Fruit fly (Drosophila melanogaster): ENCODE data around the gene ovo.

DNA sequence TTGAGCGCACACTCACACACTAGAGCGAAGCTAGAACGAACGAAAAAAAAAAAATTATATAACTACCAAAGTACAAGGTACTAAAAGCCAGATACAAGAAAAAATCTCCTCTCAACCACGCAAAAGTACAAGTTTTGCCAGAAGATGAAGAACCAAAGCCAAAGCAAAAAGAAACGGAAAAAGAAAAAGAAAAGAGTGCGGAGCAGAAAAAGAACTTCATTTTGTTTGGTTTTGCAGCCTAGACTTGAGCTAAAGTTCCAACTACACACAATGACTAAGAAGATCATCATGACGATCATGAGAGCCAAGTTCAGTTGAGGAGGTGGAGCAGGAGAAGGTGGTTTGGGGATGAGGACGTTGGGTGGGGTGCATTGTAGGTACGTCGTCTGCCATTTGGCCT, 3.0 kb downstream of the ovo start:
- no peak for TF ChIP-seq kay (GFP tag; ENCODE audit: borderline replicate concordance)
- TF ChIP-seq CG1620 (GFP tag; optimal IDR thresholded peaks at IDR 0.05), result no peak
- no peak for TF ChIP-seq CG5204 (GFP tag; optimal IDR thresholded peaks at IDR 0.05)
- TF ChIP-seq pad (GFP tag; optimal IDR thresholded peaks at IDR 0.05), result no peak
- TF ChIP-seq Clk (GFP tag; optimal IDR thresholded peaks at IDR 0.05), result no peak
- no peak for TF ChIP-seq CG11617 (GFP tag; optimal IDR thresholded peaks at IDR 0.05)
- TF ChIP-seq cnc (optimal IDR thresholded peaks at IDR 0.05), result no peak
- TF ChIP-seq Hr96 (GFP tag; optimal IDR thresholded peaks at IDR 0.05), result no peak
- TF ChIP-seq Mnt (GFP tag; optimal IDR thresholded peaks at IDR 0.05), result no peak
- TF ChIP-seq CG12768 (GFP tag; optimal IDR thresholded peaks at IDR 0.05), result no peak
- no peak for TF ChIP-seq CG14711 (tag; optimal IDR thresholded peaks at IDR 0.05)
- no peak for TF ChIP-seq CG33017 (tag; optimal IDR thresholded peaks at IDR 0.05)
- no peak for TF ChIP-seq toe (GFP tag; optimal IDR thresholded peaks at IDR 0.05)

Data from whole organism, adult.